Worm (Caenorhabditis elegans) whole organism, young adult: ENCODE results near the gene srh-172.

Experiments used
- C06A6.2 ChIP-seq: fragments of 200-800 bp; sonication (Bioruptor generic); conservative IDR thresholded peaks from 2 replicates; pipeline ENCODE4 v1.3.6; 2022; ENCODE audit warnings: missing genetic modification characterization, missing compliant biosample characterization
- C17E4.6 ChIP-seq: fragments of 200-800 bp; sonication (Bioruptor generic); IDR thresholded peaks from 2 replicates; pipeline ENCODE4 v1.3.6; 2022; ENCODE audit warnings: missing genetic modification reagents, missing genetic modification characterization, missing compliant biosample characterization
- F37B4.10 ChIP-seq: fragments of 200-800 bp; sonication (Bioruptor generic); IDR thresholded peaks from 2 replicates; pipeline ENCODE4 v1.3.6; 2022; ENCODE audit warnings: missing genetic modification characterization, missing compliant biosample characterization
- F49E8.2 ChIP-seq: sonication (generic microtip); optimal IDR thresholded peaks from 3 replicates; lab custom pipeline; 2017; ENCODE audit warnings: missing genetic modification characterization, mild to moderate bottlenecking, missing compliant biosample characterization, antibody characterized with exemption, moderate library complexity; ENCODE audit not compliant: insufficient read depth
- Y56A3A.18 ChIP-seq: fragments of 200-800 bp; sonication (Bioruptor generic); IDR thresholded peaks from 2 replicates; pipeline ENCODE4 v1.3.6; 2022; ENCODE audit warnings: missing genetic modification reagents, missing genetic modification characterization, missing compliant biosample characterization
- akir-1 ChIP-seq: fragments of 200-800 bp; sonication (Bioruptor generic); optimal IDR thresholded peaks from 2 replicates; lab custom pipeline; 2018; ENCODE audit warnings: mild to moderate bottlenecking, missing genetic modification characterization, moderate library complexity, missing compliant biosample characterization
- ama-1 ChIP-seq, 3 experiments: fragments of 150-350 bp in 1 of 3; sonication (generic microtip) in 2 of 3; optimal IDR thresholded peaks; 2 replicates each; lab custom pipeline; 2014 to 2018; ENCODE audit warnings: missing biosample characterization in 2 of 3, missing genetic modification characterization in 2 of 3, missing genetic modification reagents in 2 of 3
- atf-7 ChIP-seq: sonication (generic microtip); optimal IDR thresholded peaks from 2 replicates; lab custom pipeline; 2017; ENCODE audit warnings: mild to moderate bottlenecking, missing genetic modification characterization, missing compliant biosample characterization
- cebp-1 ChIP-seq, 2 experiments: fragments of 200-800 bp in 1 of 2; sonication (Bioruptor generic) in 1 of 2; sonication (generic microtip) in 1 of 2; IDR thresholded peaks in 1 of 2; optimal IDR thresholded peaks in 1 of 2; 2 replicates each; pipeline versions ENCODE4 v1.3.6 to Lab custom; 2017 to 2022; ENCODE audit warnings: missing compliant biosample characterization in 2 of 2, missing genetic modification characterization in 2 of 2, mild to moderate bottlenecking in 1 of 2, missing genetic modification reagents in 1 of 2, moderate library complexity in 1 of 2
- cebp-2 ChIP-seq: fragments of 200-800 bp; sonication (Bioruptor generic); IDR thresholded peaks from 2 replicates; pipeline ENCODE4 v1.3.6; 2022; ENCODE audit warnings: missing genetic modification characterization, missing compliant biosample characterization
- ceh-100 ChIP-seq: fragments of 200-800 bp; sonication (Bioruptor generic); IDR thresholded peaks from 2 replicates; pipeline ENCODE4 v1.3.6; 2022; ENCODE audit warnings: missing genetic modification reagents, missing genetic modification characterization, missing compliant biosample characterization
- chd-7 ChIP-seq: sonication (generic microtip); optimal IDR thresholded peaks from 2 replicates; lab custom pipeline; 2016; ENCODE audit warnings: mild to moderate bottlenecking, missing genetic modification characterization, moderate library complexity, missing compliant biosample characterization
- dox-1 ChIP-seq: fragments of 200-800 bp; sonication (Bioruptor generic); IDR thresholded peaks from 2 replicates; pipeline ENCODE4 v1.3.6; 2022; ENCODE audit warnings: missing genetic modification reagents, missing genetic modification characterization, missing compliant biosample characterization
- egl-18 ChIP-seq: fragments of 200-800 bp; sonication (Bioruptor generic); IDR thresholded peaks from 2 replicates; pipeline ENCODE4 v1.3.6; 2022; ENCODE audit warnings: missing genetic modification reagents, missing genetic modification characterization, missing compliant biosample characterization
- egrh-3 ChIP-seq: fragments of 200-800 bp; sonication (Bioruptor generic); IDR thresholded peaks from 2 replicates; pipeline ENCODE4 v1.3.6; 2022; ENCODE audit warnings: missing genetic modification reagents, missing genetic modification characterization, missing compliant biosample characterization
- fkh-3 ChIP-seq: sonication (generic microtip); optimal IDR thresholded peaks from 2 replicates; lab custom pipeline; 2016; ENCODE audit warnings: mild to moderate bottlenecking, missing genetic modification characterization, missing compliant biosample characterization
- hrde-1 ChIP-seq: sonication (generic microtip); optimal IDR thresholded peaks from 2 replicates; lab custom pipeline; 2016; ENCODE audit warnings: missing genetic modification characterization, mild to moderate bottlenecking, missing compliant biosample characterization, moderate library complexity, missing genotype, missing genetic modification reagents, borderline replicate concordance
- let-526 ChIP-seq: fragments of 200-800 bp; sonication (Bioruptor generic); IDR thresholded peaks from 2 replicates; pipeline ENCODE4 v1.3.6; 2022; ENCODE audit warnings: missing genetic modification reagents, missing genetic modification characterization, missing compliant biosample characterization
- lir-1 ChIP-seq: fragments of 200-800 bp; sonication (Bioruptor generic); conservative IDR thresholded peaks from 2 replicates; pipeline ENCODE4 v1.3.6; 2022; ENCODE audit warnings: missing genetic modification reagents, missing genetic modification characterization, missing compliant biosample characterization
- mcd-1 ChIP-seq: fragments of 200-800 bp; sonication (Bioruptor generic); IDR thresholded peaks from 2 replicates; pipeline ENCODE4 v1.3.6; 2022; ENCODE audit warnings: missing genetic modification reagents, missing genetic modification characterization, missing compliant biosample characterization
- mxl-1 ChIP-seq: sonication (generic microtip); optimal IDR thresholded peaks from 2 replicates; lab custom pipeline; 2016; ENCODE audit warnings: missing genetic modification characterization, missing compliant biosample characterization
- nhr-80 ChIP-seq: sonication (generic microtip); optimal IDR thresholded peaks from 2 replicates; lab custom pipeline; 2016; ENCODE audit warnings: missing genetic modification characterization, missing compliant biosample characterization
- nhr-90 ChIP-seq: sonication (generic microtip); optimal IDR thresholded peaks from 2 replicates; lab custom pipeline; 2016; ENCODE audit warnings: missing genotype, mild to moderate bottlenecking, missing genetic modification characterization, missing compliant biosample characterization
- rcor-1 ChIP-seq: fragments of 200-800 bp; sonication (Bioruptor generic); IDR thresholded peaks from 2 replicates; pipeline ENCODE4 v1.3.6; 2022; ENCODE audit warnings: missing genetic modification reagents, missing genetic modification characterization, missing compliant biosample characterization
- rec-8 ChIP-seq, 2 experiments: sonication (generic microtip); optimal IDR thresholded peaks; 2 replicates each; lab custom pipeline; 2016; ENCODE audit warnings: mild to moderate bottlenecking in 2 of 2, missing genetic modification characterization in 2 of 2, missing genetic modification reagents in 2 of 2, missing genotype in 2 of 2, missing biosample characterization in 1 of 2, missing compliant biosample characterization in 1 of 2, moderate library complexity in 1 of 2
- sdz-38 ChIP-seq: sonication (generic microtip); optimal IDR thresholded peaks from 2 replicates; lab custom pipeline; 2016; ENCODE audit warnings: missing genotype, missing genetic modification characterization, missing compliant biosample characterization
- sea-2 ChIP-seq: fragments of 200-800 bp; sonication (Bioruptor generic); IDR thresholded peaks from 2 replicates; pipeline ENCODE4 v1.3.6; 2022; ENCODE audit warnings: missing genetic modification characterization, missing compliant biosample characterization
- snpc-1.1 ChIP-seq: sonication (generic microtip); optimal IDR thresholded peaks from 2 replicates; lab custom pipeline; 2017; ENCODE audit warnings: missing genetic modification characterization, mild to moderate bottlenecking, missing compliant biosample characterization, antibody characterized with exemption, moderate library complexity, missing genotype, missing genetic modification reagents; ENCODE audit not compliant: insufficient read depth
- snpc-3.4 ChIP-seq: sonication (generic microtip); optimal IDR thresholded peaks from 2 replicates; lab custom pipeline; 2017; ENCODE audit warnings: missing genetic modification characterization, mild to moderate bottlenecking, missing compliant biosample characterization, antibody characterized with exemption, moderate library complexity, missing genotype, missing genetic modification reagents
- somi-1 ChIP-seq: fragments of 200-800 bp; sonication (Bioruptor generic); optimal IDR thresholded peaks from 2 replicates; lab custom pipeline; 2018; ENCODE audit warnings: mild to moderate bottlenecking, missing genetic modification characterization, missing compliant biosample characterization
- tlf-1 ChIP-seq: fragments of 200-800 bp; sonication (Bioruptor generic); optimal IDR thresholded peaks from 2 replicates; lab custom pipeline; 2018; ENCODE audit warnings: mild to moderate bottlenecking, missing genetic modification characterization, missing compliant biosample characterization
- zfh-2 ChIP-seq: fragments of 200-800 bp; sonication (Bioruptor generic); conservative IDR thresholded peaks from 2 replicates; pipeline ENCODE4 v1.3.6; 2022; ENCODE audit warnings: missing genetic modification reagents, missing genetic modification characterization, missing compliant biosample characterization

srh-172 gene

ce11 chrV:19994093-19994492 lies 35.2 kb downstream of the srh-172 start, which contains the start of gene Y60A3A.25:
Gene Y60A3A.25 (minus strand): TSS chrV:19994193.
- no peak for TF ChIP-seq C06A6.2 (GFP tag; lab: Robert Waterston, UW)
- TF ChIP-seq somi-1 (GFP tag; lab: Kevin White, UChicago), result no peak
- TF ChIP-seq tlf-1 (GFP tag; lab: Kevin White, UChicago), result no peak
- no peak for TF ChIP-seq lir-1 (GFP tag; lab: Robert Waterston, UW)
- TF ChIP-seq hrde-1 (tag; lab: Kevin White, UChicago), result no peak
- TF ChIP-seq egl-18 (GFP tag; lab: Robert Waterston, UW), result no peak
- no peak for TF ChIP-seq mcd-1 (GFP tag; lab: Robert Waterston, UW)
- no peak for TF ChIP-seq chd-7
- TF ChIP-seq mxl-1 (tag; lab: Kevin White, UChicago), result no peak

DNA sequence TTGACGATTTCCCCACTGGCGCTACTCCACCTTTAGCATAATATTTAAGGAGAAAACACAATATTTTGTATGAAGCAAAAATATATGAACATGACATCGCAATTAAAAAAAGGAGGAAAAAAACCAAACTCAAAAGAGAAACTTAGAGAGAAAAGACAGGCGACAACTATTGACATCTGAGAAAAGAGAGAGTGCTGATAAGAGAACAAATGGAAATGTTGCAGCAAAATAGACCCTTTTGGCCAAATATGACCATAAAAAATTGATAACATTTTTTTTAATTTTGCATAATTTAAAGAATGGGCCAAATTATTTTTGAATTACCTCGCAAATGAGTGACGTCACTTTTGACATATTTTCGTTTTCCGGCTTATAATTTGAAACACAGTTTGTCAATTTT lies 35.8 kb downstream of the srh-172 start:
- TF ChIP-seq nhr-80 (tag; lab: Kevin White, UChicago) (peak; percentile 51), chd-7 (no peak), F37B4.10 (GFP tag; lab: Robert Waterston, UW) (no peak), rcor-1 (no peak), atf-7 (tag; lab: Kevin White, UChicago) (no peak), Y56A3A.18 (no peak), cebp-2 (no peak)

- TF ChIP-seq nhr-90 (tag; lab: Kevin White, UChicago), result no peak
- TF ChIP-seq sdz-38 (tag; lab: Kevin White, UChicago), result no peak
- no peak for TF ChIP-seq ceh-100 (GFP tag; lab: Robert Waterston, UW)
- TF ChIP-seq C17E4.6 (GFP tag; lab: Robert Waterston, UW), result no peak
- TF ChIP-seq snpc-1.1, result no peak
- TF ChIP-seq zfh-2 (GFP tag; lab: Robert Waterston, UW), result peak; percentile 77
- TF ChIP-seq F49E8.2 (tag; lab: Kevin White, UChicago), result no peak
- TF ChIP-seq ama-1 (optimal IDR thresholded peaks at IDR 0.05; lab: Kevin White, UChicago), result no peak
- TF ChIP-seq ama-1 (GFP tag; optimal IDR thresholded peaks at IDR 0.05; lab: Kevin White, UChicago), result no peak
- no peak for TF ChIP-seq fkh-3 (tag; lab: Kevin White, UChicago)
- TF ChIP-seq egrh-3, result peak; percentile 29; the same call in 1 of the 2 replicates
- no peak for TF ChIP-seq sea-2 (GFP tag; lab: Robert Waterston, UW)
- no peak for TF ChIP-seq snpc-3.4 (tag; lab: Kevin White, UChicago)
- no peak for TF ChIP-seq rcor-1
- TF ChIP-seq hrde-1 (tag; lab: Kevin White, UChicago), result no peak
- TF ChIP-seq akir-1 (GFP tag; lab: Kevin White, UChicago), result no peak
- no peak for TF ChIP-seq let-526 (GFP tag; lab: Robert Waterston, UW)
- no peak for TF ChIP-seq tlf-1 (GFP tag; lab: Kevin White, UChicago)
- TF ChIP-seq dox-1 (GFP tag; lab: Robert Waterston, UW), result peak; percentile 31; the same call in 1 of the 2 replicates
- no peak for TF ChIP-seq nhr-80 (tag; lab: Kevin White, UChicago)
Observed at ce11 chrV:19997481-19997880, 38.6 kb downstream of the srh-172 start.

ce11 chrV:19998203-19998836 lies 39.5 kb downstream of the srh-172 start:
- TF ChIP-seq cebp-2 (no peak), Y56A3A.18 (0 out of 2 replicates have a peak, but pooled peaks have one; percentile 35), cebp-1 (GFP tag; IDR thresholded peaks at IDR 0.05; lab: Robert Waterston, UW) (no peak), cebp-1 (tag; optimal IDR thresholded peaks at IDR 0.05; lab: Kevin White, UChicago) (peak; percentile 28), rec-8 (tag; optimal IDR thresholded peaks at IDR 0.05; lab: Kevin White, UChicago) (no peak), F37B4.10 (GFP tag; lab: Robert Waterston, UW) (no peak)
